Worm (Caenorhabditis elegans): Measurements from ENCODE around the gene C54E10.7.

- TF ChIP-seq ama-1 (optimal IDR thresholded peaks at IDR 0.05) (no peak), pes-1 (GFP tag; IDR thresholded peaks at IDR 0.05) (no peak), tra-4 (tag; optimal IDR thresholded peaks at IDR 0.05) (no peak), tbx-37 (GFP tag; conservative IDR thresholded peaks at IDR 0.05) (no peak), sea-1 (GFP tag; conservative IDR thresholded peaks at IDR 0.05) (no peak), ceh-13 (GFP tag; optimal IDR thresholded peaks at IDR 0.05) (no peak)
Measured at ce11 chrV:18811360-18811759, at the start of gene C54E10.7.

Measured in whole organism, early embryonic.